Fruit fly (Drosophila melanogaster) whole organism: Measurements from ENCODE around the gene CG7778.

Source experiments
- CG8478 ChIP-seq: fragments of >200 bp; optimal IDR thresholded peaks from 2 replicates; lab custom pipeline; 2018; ENCODE audit warnings: inconsistent platforms
- Dll ChIP-seq: fragments of >200 bp; optimal IDR thresholded peaks from 2 replicates; lab custom pipeline; 2017
- pan ChIP-seq: fragments of >200 bp; optimal IDR thresholded peaks from 2 replicates; lab custom pipeline; 2017
- psq ChIP-seq: fragments of >200 bp; optimal IDR thresholded peaks from 2 replicates; lab custom pipeline; 2017

dm6 chr2L:8326414-8327271 is 19.8 kb upstream of the CG7778 start:
- TF ChIP-seq pan (lab: Kevin White, UChicago), result no peak
- TF ChIP-seq psq (lab: Kevin White, UChicago), result no peak
- no peak for TF ChIP-seq Dll (lab: Kevin White, UChicago)
- no peak for TF ChIP-seq CG8478 (lab: Kevin White, UChicago)
